Fruit fly (Drosophila melanogaster) whole organism, wandering third instar larva: ENCODE data around the gene CG15643.

Experiments used
- Abd-B ChIP-seq: fragments of >200 bp; optimal IDR thresholded peaks from 2 replicates; lab custom pipeline; 2017; ENCODE audit warnings: missing biosample characterization, missing genetic modification characterization
- CG32264 ChIP-seq: fragments of 200-800 bp; sonication (Bioruptor generic); optimal IDR thresholded peaks from 2 replicates; lab custom pipeline; 2016; ENCODE audit warnings: missing biosample characterization, missing genetic modification characterization
- CrebA ChIP-seq: fragments of 200-800 bp; sonication (Bioruptor generic); optimal IDR thresholded peaks from 2 replicates; lab custom pipeline; 2016; ENCODE audit warnings: missing biosample characterization, mild to moderate bottlenecking, missing genetic modification characterization, borderline replicate concordance
- Dfd ChIP-seq: fragments of >200 bp; optimal IDR thresholded peaks from 2 replicates; lab custom pipeline; 2017; ENCODE audit warnings: missing biosample characterization, missing genetic modification characterization
- Hnf4 ChIP-seq: fragments of 200-800 bp; sonication (Bioruptor generic); optimal IDR thresholded peaks from 2 replicates; lab custom pipeline; 2016; ENCODE audit warnings: missing biosample characterization, mild to moderate bottlenecking, missing genetic modification characterization
- Hr78 ChIP-seq: fragments of >200 bp; optimal IDR thresholded peaks from 2 replicates; lab custom pipeline; 2017; ENCODE audit warnings: missing biosample characterization, missing genetic modification characterization
- OdsH ChIP-seq: fragments of 200-800 bp; sonication (Bioruptor generic); optimal IDR thresholded peaks from 2 replicates; lab custom pipeline; 2016; ENCODE audit warnings: missing biosample characterization, mild to moderate bottlenecking, missing genetic modification characterization
- Rel ChIP-seq, 2 experiments: fragments of 200-800 bp; sonication (Bioruptor generic) in 1 of 2; optimal IDR thresholded peaks; 2 replicates in 1 of 2; 3 replicates in 1 of 2; lab custom pipeline; 2016 to 2019; ENCODE audit warnings: mild to moderate bottlenecking in 2 of 2, missing biosample characterization in 2 of 2, missing genetic modification characterization in 2 of 2, moderate library complexity in 1 of 2
- br ChIP-seq: fragments of 200-800 bp; sonication (Bioruptor generic); optimal IDR thresholded peaks from 2 replicates; lab custom pipeline; 2016; ENCODE audit warnings: missing biosample characterization, missing genetic modification characterization
- fru ChIP-seq: fragments of 200-800 bp; sonication (Bioruptor generic); optimal IDR thresholded peaks from 3 replicates; lab custom pipeline; 2016; ENCODE audit warnings: missing biosample characterization, mild to moderate bottlenecking, missing genetic modification characterization
- lola ChIP-seq: fragments of >200 bp; optimal IDR thresholded peaks from 2 replicates; lab custom pipeline; 2017; ENCODE audit warnings: missing biosample characterization, missing genetic modification characterization
- psq ChIP-seq: fragments of 200-800 bp; sonication (Bioruptor generic); optimal IDR thresholded peaks from 3 replicates; lab custom pipeline; 2017; ENCODE audit warnings: missing biosample characterization, mild to moderate bottlenecking, missing genetic modification characterization, moderate library complexity
- tai ChIP-seq: sonication (Bioruptor generic); optimal IDR thresholded peaks from 2 replicates; lab custom pipeline; 2016; ENCODE audit warnings: missing biosample characterization, missing genetic modification characterization
- woc ChIP-seq: sonication (Bioruptor generic); optimal IDR thresholded peaks from 2 replicates; lab custom pipeline; 2016; ENCODE audit warnings: missing biosample characterization, mild to moderate bottlenecking, missing genetic modification characterization

- no peak for TF ChIP-seq Hnf4 (GFP tag; lab: Kevin White, UChicago)
- TF ChIP-seq Rel (GFP tag; optimal IDR thresholded peaks at IDR 0.05; lab: Kevin White, UChicago): no peak
- peak; percentile 49 for TF ChIP-seq Rel (tag; optimal IDR thresholded peaks at IDR 0.05; lab: Kevin White, UChicago)
- TF ChIP-seq lola (GFP tag; lab: Kevin White, UChicago): no peak
- TF ChIP-seq br (GFP tag; lab: Kevin White, UChicago): no peak
- no peak for TF ChIP-seq fru (GFP tag; lab: Kevin White, UChicago)
- TF ChIP-seq CG32264 (GFP tag; lab: Kevin White, UChicago): no peak
- peak; percentile 30 for TF ChIP-seq woc (GFP tag; lab: Kevin White, UChicago)
- TF ChIP-seq Abd-B (GFP tag; lab: Kevin White, UChicago): no peak
- TF ChIP-seq CrebA (GFP tag; lab: Kevin White, UChicago): no peak
- no peak for TF ChIP-seq psq
- TF ChIP-seq OdsH: no peak
- TF ChIP-seq Dfd (GFP tag; lab: Kevin White, UChicago): no peak
- no peak for TF ChIP-seq tai (GFP tag; lab: Kevin White, UChicago)
- no peak for TF ChIP-seq Hr78 (GFP tag; lab: Kevin White, UChicago)
Measured at dm6 chrX:15574384-15574783, 2.4 kb upstream of the CG15643 start, which contains the start of gene CG9213.
